Worm (Caenorhabditis elegans) whole organism, early embryonic: ENCODE data around the gene hst-3.2.
"Not testable (repeated sequence)": the region's sequence is repeated elsewhere in the genome, so short reads cannot be mapped to it uniquely, and the experiment has no call there.

Source experiments
- B0310.2 ChIP-seq: sonication (generic microtip); optimal IDR thresholded peaks from 2 replicates; lab custom pipeline; 2016; ENCODE audit warnings: mild to moderate bottlenecking, missing genetic modification characterization, missing compliant biosample characterization
- F13C5.2 ChIP-seq: sonication (generic microtip); optimal IDR thresholded peaks from 2 replicates; lab custom pipeline; 2017; ENCODE audit warnings: mild to moderate bottlenecking, missing genetic modification characterization, inconsistent platforms, missing compliant biosample characterization
- aly-1 ChIP-seq: sonication (generic microtip); optimal IDR thresholded peaks from 2 replicates; lab custom pipeline; 2016; ENCODE audit warnings: missing genetic modification characterization, missing compliant biosample characterization
- ama-1 ChIP-seq: fragments of 150-350 bp; optimal IDR thresholded peaks from 2 replicates; lab custom pipeline; 2014
- ceh-13 ChIP-seq: fragments of 200-800 bp; sonication (Bioruptor generic); optimal IDR thresholded peaks from 2 replicates; lab custom pipeline; 2018; ENCODE audit warnings: mild to moderate bottlenecking, missing genetic modification characterization, missing compliant biosample characterization
- ceh-36 ChIP-seq: sonication (generic microtip); optimal IDR thresholded peaks from 2 replicates; lab custom pipeline; 2016; ENCODE audit warnings: missing genetic modification characterization, inconsistent platforms, missing compliant biosample characterization
- ets-7 ChIP-seq: sonication (generic microtip); optimal IDR thresholded peaks from 2 replicates; lab custom pipeline; 2016; ENCODE audit warnings: missing genotype, missing genetic modification characterization, missing compliant biosample characterization
- flt-1 ChIP-seq: fragments of 200-800 bp; sonication (Bioruptor generic); IDR thresholded peaks from 2 replicates; pipeline ENCODE4 v1.3.6; 2022; ENCODE audit warnings: missing genetic modification characterization, missing compliant biosample characterization
- hmbx-1 ChIP-seq: sonication (generic microtip); optimal IDR thresholded peaks from 2 replicates; lab custom pipeline; 2016; ENCODE audit warnings: mild to moderate bottlenecking, missing genetic modification characterization, missing compliant biosample characterization
- hmg-4 ChIP-seq: fragments of 200-800 bp; sonication (Bioruptor generic); optimal IDR thresholded peaks from 2 replicates; lab custom pipeline; 2018; ENCODE audit warnings: mild to moderate bottlenecking, missing genetic modification characterization, missing compliant biosample characterization
- hnd-1 ChIP-seq: sonication (generic microtip); optimal IDR thresholded peaks from 2 replicates; lab custom pipeline; 2016; ENCODE audit warnings: missing genetic modification characterization, missing compliant biosample characterization
- pes-1 ChIP-seq: fragments of 200-800 bp; sonication (Bioruptor generic); IDR thresholded peaks from 2 replicates; pipeline ENCODE4 v1.3.6; 2022; ENCODE audit warnings: missing genetic modification reagents, missing genetic modification characterization, missing compliant biosample characterization
- scrt-1 ChIP-seq: fragments of 200-800 bp; sonication (Bioruptor generic); IDR thresholded peaks from 2 replicates; pipeline ENCODE4 v1.3.6; 2022; ENCODE audit warnings: missing genetic modification characterization, missing compliant biosample characterization
- sea-1 ChIP-seq: fragments of 200-800 bp; sonication (Bioruptor generic); conservative IDR thresholded peaks from 2 replicates; pipeline ENCODE4 v1.3.6; 2022; ENCODE audit warnings: missing genetic modification characterization, missing compliant biosample characterization
- tbx-11 ChIP-seq: fragments of 200-800 bp; sonication (Bioruptor generic); IDR thresholded peaks from 2 replicates; pipeline ENCODE4 v1.3.6; 2022; ENCODE audit warnings: missing genetic modification characterization, missing compliant biosample characterization
- tbx-37 ChIP-seq: fragments of 200-800 bp; sonication (Bioruptor generic); conservative IDR thresholded peaks from 2 replicates; pipeline ENCODE4 v1.3.6; 2022; ENCODE audit warnings: missing genetic modification reagents, missing genetic modification characterization, missing compliant biosample characterization
- tra-4 ChIP-seq: sonication (generic microtip); optimal IDR thresholded peaks from 2 replicates; lab custom pipeline; 2017; ENCODE audit warnings: missing genetic modification characterization, missing compliant biosample characterization

hst-3.2 gene

ce11 chrX:2903715-2904419 lies 19.9 kb downstream of the hst-3.2 start:
- TF ChIP-seq flt-1 (GFP tag; lab: Robert Waterston, UW): no peak

ce11 chrX:2902854-2903253 lies 20.9 kb downstream of the hst-3.2 start:
- no peak for TF ChIP-seq hnd-1 (tag; lab: Kevin White, UChicago)
- TF ChIP-seq hmg-4: no peak
- no peak for TF ChIP-seq ceh-36 (tag; lab: Kevin White, UChicago)
- no peak for TF ChIP-seq scrt-1 (GFP tag; lab: Robert Waterston, UW)
- no peak for TF ChIP-seq pes-1
- TF ChIP-seq F13C5.2 (tag; lab: Kevin White, UChicago): no peak
- no peak for TF ChIP-seq tbx-37 (GFP tag; lab: Robert Waterston, UW)
- TF ChIP-seq B0310.2: no peak
- TF ChIP-seq tra-4: no peak
- no peak for TF ChIP-seq ets-7
- TF ChIP-seq ceh-13 (GFP tag; lab: Kevin White, UChicago): no peak
- TF ChIP-seq hmbx-1: no peak
- no peak for TF ChIP-seq sea-1 (GFP tag; lab: Robert Waterston, UW)

ce11 chrX:2900897-2901496 lies 22.8 kb downstream of the hst-3.2 start:
- peak; percentile 80 for TF ChIP-seq hmg-4
- TF ChIP-seq flt-1 (GFP tag; lab: Robert Waterston, UW): 0 out of 2 replicates have a peak, but pooled peaks have one; percentile 25
- TF ChIP-seq scrt-1 (GFP tag; lab: Robert Waterston, UW): no peak
- no peak for TF ChIP-seq ama-1 (lab: Kevin White, UChicago)
- TF ChIP-seq F13C5.2 (tag; lab: Kevin White, UChicago): peak; percentile 19
- no peak for TF ChIP-seq hmbx-1

- TF ChIP-seq hmbx-1: no peak
- TF ChIP-seq aly-1 (tag; lab: Kevin White, UChicago): no peak
- TF ChIP-seq hnd-1 (tag; lab: Kevin White, UChicago): no peak
- no peak for TF ChIP-seq sea-1 (GFP tag; lab: Robert Waterston, UW)
- TF ChIP-seq tra-4: no peak
- TF ChIP-seq tbx-11 (GFP tag; lab: Robert Waterston, UW): no peak
- TF ChIP-seq flt-1 (GFP tag; lab: Robert Waterston, UW): no peak
- no peak for TF ChIP-seq tbx-37 (GFP tag; lab: Robert Waterston, UW)
- no peak for TF ChIP-seq ets-7
- TF ChIP-seq F13C5.2 (tag; lab: Kevin White, UChicago): no peak
- TF ChIP-seq ceh-13 (GFP tag; lab: Kevin White, UChicago): no peak
- no peak for TF ChIP-seq ceh-36 (tag; lab: Kevin White, UChicago)
- no peak for TF ChIP-seq scrt-1 (GFP tag; lab: Robert Waterston, UW)
- TF ChIP-seq pes-1: no peak
- no peak for TF ChIP-seq hmg-4
- no peak for TF ChIP-seq B0310.2
- TF ChIP-seq ama-1 (lab: Kevin White, UChicago): no peak
Observed at ce11 chrX:2898256-2898655, 25.5 kb downstream of the hst-3.2 start, which contains the start of gene F52B10.3. F52B10.3 (minus strand) TSS chrX:2898356.

- TF ChIP-seq flt-1 (GFP tag; lab: Robert Waterston, UW): no peak
- TF ChIP-seq aly-1 (tag; lab: Kevin White, UChicago): no peak
- TF ChIP-seq sea-1 (GFP tag; lab: Robert Waterston, UW): no peak
- no peak for TF ChIP-seq scrt-1 (GFP tag; lab: Robert Waterston, UW)
- no peak for TF ChIP-seq pes-1
- TF ChIP-seq B0310.2: no peak
- no peak for TF ChIP-seq ets-7
- no peak for TF ChIP-seq hnd-1 (tag; lab: Kevin White, UChicago)
- no peak for TF ChIP-seq hmg-4
- no peak for TF ChIP-seq hmbx-1
- no peak for TF ChIP-seq ceh-36 (tag; lab: Kevin White, UChicago)
- no peak for TF ChIP-seq tbx-37 (GFP tag; lab: Robert Waterston, UW)
- TF ChIP-seq ceh-13 (GFP tag; lab: Kevin White, UChicago): no peak
- TF ChIP-seq ama-1 (lab: Kevin White, UChicago): no peak
- no peak for TF ChIP-seq F13C5.2 (tag; lab: Kevin White, UChicago)
- TF ChIP-seq tra-4: no peak
Observed at ce11 chrX:2895646-2896045, 28.1 kb downstream of the hst-3.2 start.

ce11 chrX:2894273-2894672 lies 29.5 kb downstream of the hst-3.2 start, which contains the start of gene B0410.1:
B0410.1 (plus strand) TSS chrX:2894573.
- not testable (repeated sequence) for TF ChIP-seq aly-1 (tag; lab: Kevin White, UChicago); hmg-4; flt-1 (GFP tag; lab: Robert Waterston, UW)

- no peak for TF ChIP-seq ama-1 (lab: Kevin White, UChicago)
- no peak for TF ChIP-seq tbx-11 (GFP tag; lab: Robert Waterston, UW)
- no peak for TF ChIP-seq pes-1
- TF ChIP-seq scrt-1 (GFP tag; lab: Robert Waterston, UW): no peak
- no peak for TF ChIP-seq F13C5.2 (tag; lab: Kevin White, UChicago)
- no peak for TF ChIP-seq aly-1 (tag; lab: Kevin White, UChicago)
- no peak for TF ChIP-seq hmg-4
- TF ChIP-seq tra-4: no peak
- no peak for TF ChIP-seq ets-7
- no peak for TF ChIP-seq hmbx-1
- TF ChIP-seq B0310.2: no peak
- TF ChIP-seq ceh-13 (GFP tag; lab: Kevin White, UChicago): no peak
- no peak for TF ChIP-seq flt-1 (GFP tag; lab: Robert Waterston, UW)
- no peak for TF ChIP-seq sea-1 (GFP tag; lab: Robert Waterston, UW)
- no peak for TF ChIP-seq tbx-37 (GFP tag; lab: Robert Waterston, UW)
- TF ChIP-seq hnd-1 (tag; lab: Kevin White, UChicago): no peak
- TF ChIP-seq ceh-36 (tag; lab: Kevin White, UChicago): no peak
Observed at ce11 chrX:2893026-2893662, 30.6 kb downstream of the hst-3.2 start.
